Fruit fly (Drosophila melanogaster) whole organism, prepupa: Measurements from ENCODE around the gene Pif1B.
A peak's percentile ranks its signal among the peaks of the same experiment; 100 is the strongest.

Source experiments
- Blimp-1 ChIP-seq: fragments of 200-800 bp; sonication (Bioruptor generic); optimal IDR thresholded peaks from 3 replicates; lab custom pipeline; 2017; ENCODE audit warnings: missing biosample characterization, missing genetic modification characterization, mild to moderate bottlenecking, moderate library complexity, missing genetic modification reagents
- CG10631 ChIP-seq: fragments of 200-800 bp; sonication (Bioruptor generic); optimal IDR thresholded peaks from 2 replicates; lab custom pipeline; 2016; ENCODE audit warnings: missing biosample characterization, missing genetic modification characterization
- CG10669 ChIP-seq: fragments of 200-800 bp; sonication (Bioruptor generic); optimal IDR thresholded peaks from 3 replicates; lab custom pipeline; 2018; ENCODE audit warnings: missing biosample characterization, mild to moderate bottlenecking, missing genetic modification characterization, moderate library complexity
- CG11294 ChIP-seq: fragments of 200-800 bp; sonication (Bioruptor generic); IDR thresholded peaks from 2 replicates; pipeline ENCODE4 v1.3.6; 2022; ENCODE audit warnings: missing biosample characterization, missing genetic modification characterization
- CG11902 ChIP-seq: fragments of 200-800 bp; sonication (Bioruptor generic); optimal IDR thresholded peaks from 3 replicates; lab custom pipeline; 2016; ENCODE audit warnings: missing biosample characterization, missing genetic modification characterization
- CG15336 ChIP-seq: fragments of 200-800 bp; sonication (Bioruptor generic); IDR thresholded peaks from 2 replicates; pipeline ENCODE4 v1.3.6; 2022; ENCODE audit warnings: missing biosample characterization, missing genetic modification characterization
- CG16779 ChIP-seq: fragments of 200-800 bp; sonication (Bioruptor generic); optimal IDR thresholded peaks from 3 replicates; lab custom pipeline; 2017; ENCODE audit warnings: missing biosample characterization, mild to moderate bottlenecking, missing genetic modification characterization
- CG31627 ChIP-seq: fragments of 200-800 bp; sonication (Bioruptor generic); optimal IDR thresholded peaks from 3 replicates; lab custom pipeline; 2016; ENCODE audit warnings: missing biosample characterization, missing genetic modification characterization
- CG32006 ChIP-seq: fragments of 200-800 bp; sonication (Bioruptor generic); optimal IDR thresholded peaks from 3 replicates; lab custom pipeline; 2017; ENCODE audit warnings: missing biosample characterization, mild to moderate bottlenecking, missing genetic modification characterization
- CG34406 ChIP-seq: fragments of 200-800 bp; sonication (Bioruptor generic); optimal IDR thresholded peaks from 3 replicates; lab custom pipeline; 2016; ENCODE audit warnings: missing biosample characterization, missing genetic modification characterization
- CG4318 ChIP-seq: fragments of 200-800 bp; sonication (Bioruptor generic); optimal IDR thresholded peaks from 3 replicates; lab custom pipeline; 2017; ENCODE audit warnings: missing biosample characterization, mild to moderate bottlenecking, missing genetic modification characterization
- CG6276 ChIP-seq: fragments of 200-800 bp; sonication (Bioruptor generic); optimal IDR thresholded peaks from 2 replicates; lab custom pipeline; 2017; ENCODE audit warnings: missing biosample characterization, mild to moderate bottlenecking, missing genetic modification characterization
- CG6792 ChIP-seq: fragments of 200-800 bp; sonication (Bioruptor generic); optimal IDR thresholded peaks from 3 replicates; lab custom pipeline; 2016; ENCODE audit warnings: missing biosample characterization, missing genetic modification characterization
- CG6808 ChIP-seq: fragments of 200-800 bp; sonication (Bioruptor generic); optimal IDR thresholded peaks from 3 replicates; lab custom pipeline; 2017; ENCODE audit warnings: missing biosample characterization, missing genetic modification characterization, mild to moderate bottlenecking, moderate library complexity, missing genetic modification reagents
- CG6854 ChIP-seq: fragments of 200-800 bp; sonication (Bioruptor generic); optimal IDR thresholded peaks from 2 replicates; lab custom pipeline; 2017; ENCODE audit warnings: missing biosample characterization, mild to moderate bottlenecking, missing genetic modification characterization
- CG7368 ChIP-seq: fragments of 200-800 bp; sonication (Bioruptor generic); optimal IDR thresholded peaks from 3 replicates; lab custom pipeline; 2016; ENCODE audit warnings: missing biosample characterization, missing genetic modification characterization
- CG8119 ChIP-seq: fragments of 200-800 bp; sonication (Bioruptor generic); IDR thresholded peaks from 3 replicates; pipeline ENCODE4 v1.3.6; 2022; ENCODE audit warnings: missing biosample characterization, missing genetic modification characterization
- CG8319 ChIP-seq: fragments of 200-800 bp; sonication (Bioruptor generic); optimal IDR thresholded peaks from 3 replicates; lab custom pipeline; 2016; ENCODE audit warnings: missing biosample characterization, missing genetic modification characterization
- CG8632 ChIP-seq: fragments of 200-800 bp; sonication (Bioruptor generic); optimal IDR thresholded peaks from 3 replicates; lab custom pipeline; 2016; ENCODE audit warnings: missing biosample characterization, missing genetic modification characterization
- CG9139 ChIP-seq: fragments of 200-800 bp; sonication (Bioruptor generic); optimal IDR thresholded peaks from 3 replicates; lab custom pipeline; 2017; ENCODE audit warnings: missing biosample characterization, mild to moderate bottlenecking, missing genetic modification characterization
- Eip75B ChIP-seq: fragments of 200-800 bp; sonication (Bioruptor generic); optimal IDR thresholded peaks from 3 replicates; lab custom pipeline; 2016; ENCODE audit warnings: missing biosample characterization, missing genetic modification characterization
- Ets21C ChIP-seq: fragments of 200-800 bp; sonication (Bioruptor generic); optimal IDR thresholded peaks from 3 replicates; lab custom pipeline; 2016; ENCODE audit warnings: missing biosample characterization, missing genetic modification characterization
- Ets96B ChIP-seq: fragments of 200-800 bp; optimal IDR thresholded peaks from 2 replicates; lab custom pipeline; 2019; ENCODE audit warnings: missing biosample characterization, mild to moderate bottlenecking, missing genetic modification characterization, moderate library complexity
- Gug ChIP-seq: fragments of 200-800 bp; sonication (Bioruptor generic); IDR thresholded peaks from 2 replicates; pipeline ENCODE4 v1.3.6; 2022; ENCODE audit warnings: missing biosample characterization, missing genetic modification characterization
- Hr38 ChIP-seq: sonication (Bioruptor generic); optimal IDR thresholded peaks from 2 replicates; lab custom pipeline; 2016; ENCODE audit warnings: missing biosample characterization, missing genetic modification characterization
- Hr39 ChIP-seq: fragments of 200-800 bp; sonication (Bioruptor generic); optimal IDR thresholded peaks from 2 replicates; lab custom pipeline; 2016; ENCODE audit warnings: missing biosample characterization, missing genetic modification characterization
- Hr4 ChIP-seq: fragments of 200-800 bp; sonication (Bioruptor generic); optimal IDR thresholded peaks from 3 replicates; lab custom pipeline; 2016; ENCODE audit warnings: missing biosample characterization, missing genetic modification characterization
- Lpt ChIP-seq: fragments of 200-800 bp; sonication (Bioruptor generic); optimal IDR thresholded peaks from 3 replicates; lab custom pipeline; 2016; ENCODE audit warnings: missing biosample characterization, missing genetic modification characterization
- Met ChIP-seq: fragments of 200-800 bp; sonication (Bioruptor generic); optimal IDR thresholded peaks from 3 replicates; lab custom pipeline; 2016; ENCODE audit warnings: missing biosample characterization, missing genetic modification characterization
- OdsH ChIP-seq: fragments of 200-800 bp; sonication (Bioruptor generic); optimal IDR thresholded peaks from 3 replicates; lab custom pipeline; 2016; ENCODE audit warnings: missing biosample characterization, missing genetic modification characterization
- Smox ChIP-seq: fragments of 200-800 bp; sonication (Bioruptor generic); optimal IDR thresholded peaks from 3 replicates; lab custom pipeline; 2016; ENCODE audit warnings: missing biosample characterization, missing genetic modification characterization
- Sox14 ChIP-seq: fragments of 200-800 bp; sonication (Bioruptor generic); optimal IDR thresholded peaks from 3 replicates; lab custom pipeline; 2016; ENCODE audit warnings: missing biosample characterization, missing genetic modification characterization
- Sox15 ChIP-seq: fragments of 200-800 bp; sonication (Bioruptor generic); optimal IDR thresholded peaks from 3 replicates; lab custom pipeline; 2016; ENCODE audit warnings: missing biosample characterization, missing genetic modification characterization
- achi ChIP-seq: fragments of 200-800 bp; sonication (Bioruptor generic); optimal IDR thresholded peaks from 3 replicates; lab custom pipeline; 2016; ENCODE audit warnings: missing biosample characterization, missing genetic modification characterization
- cyc ChIP-seq: fragments of 200-800 bp; sonication (Bioruptor generic); optimal IDR thresholded peaks from 3 replicates; lab custom pipeline; 2016; ENCODE audit warnings: missing biosample characterization, missing genetic modification characterization
- dac ChIP-seq: fragments of 200-800 bp; sonication (Bioruptor generic); optimal IDR thresholded peaks from 2 replicates; lab custom pipeline; 2017; ENCODE audit warnings: missing biosample characterization, mild to moderate bottlenecking, missing genetic modification characterization
- eg ChIP-seq: fragments of 200-800 bp; sonication (Bioruptor generic); IDR thresholded peaks from 3 replicates; pipeline ENCODE4 v1.3.6; 2022; ENCODE audit warnings: missing biosample characterization, missing genetic modification characterization
- esn ChIP-seq: fragments of 200-800 bp; sonication (Bioruptor generic); optimal IDR thresholded peaks from 2 replicates; lab custom pipeline; 2016; ENCODE audit warnings: missing biosample characterization, mild to moderate bottlenecking, missing genetic modification characterization, moderate library complexity
- fd59A ChIP-seq: fragments of 200-800 bp; sonication (Bioruptor generic); optimal IDR thresholded peaks from 2 replicates; lab custom pipeline; 2017; ENCODE audit warnings: missing biosample characterization, mild to moderate bottlenecking, missing genetic modification characterization, missing genetic modification reagents
- fd85E ChIP-seq: fragments of 200-800 bp; sonication (Bioruptor generic); optimal IDR thresholded peaks from 3 replicates; lab custom pipeline; 2016; ENCODE audit warnings: missing biosample characterization, missing genetic modification characterization
- lz ChIP-seq: fragments of 200-800 bp; sonication (Bioruptor generic); optimal IDR thresholded peaks from 3 replicates; lab custom pipeline; 2016; ENCODE audit warnings: missing biosample characterization, missing genetic modification characterization
- net ChIP-seq: fragments of 200-800 bp; sonication (Bioruptor generic); optimal IDR thresholded peaks from 3 replicates; lab custom pipeline; 2016; ENCODE audit warnings: missing biosample characterization, missing genetic modification characterization
- pdm3 ChIP-seq: fragments of 200-800 bp; sonication (Bioruptor generic); optimal IDR thresholded peaks from 3 replicates; lab custom pipeline; 2016; ENCODE audit warnings: missing biosample characterization, missing genetic modification characterization
- salr ChIP-seq, 2 experiments: fragments of 200-800 bp; sonication (Bioruptor generic); optimal IDR thresholded peaks; 3 replicates each; lab custom pipeline; 2016 to 2018; ENCODE audit warnings: missing biosample characterization in 2 of 2, missing genetic modification characterization in 2 of 2, mild to moderate bottlenecking in 1 of 2
- ss ChIP-seq, 2 experiments: fragments of 200-800 bp; sonication (Bioruptor generic); optimal IDR thresholded peaks; 2 replicates in 1 of 2; 3 replicates in 1 of 2; lab custom pipeline; 2017 to 2018; ENCODE audit warnings: mild to moderate bottlenecking in 2 of 2, missing biosample characterization in 2 of 2, missing genetic modification characterization in 2 of 2, moderate library complexity in 1 of 2
- svp ChIP-seq: fragments of 200-800 bp; sonication (Bioruptor generic); peaks from one replicate; lab custom pipeline; 2016; ENCODE audit warnings: missing biosample characterization, missing genetic modification characterization
- topi ChIP-seq: fragments of 200-800 bp; sonication (Bioruptor generic); optimal IDR thresholded peaks from 3 replicates; lab custom pipeline; 2016; ENCODE audit warnings: missing biosample characterization, missing genetic modification characterization
- vri ChIP-seq: fragments of 200-800 bp; sonication (Bioruptor generic); optimal IDR thresholded peaks from 3 replicates; lab custom pipeline; 2016; ENCODE audit warnings: missing biosample characterization, mild to moderate bottlenecking, missing genetic modification characterization

The Pif1B gene

dm6 chr3R:8847096-8847639 lies 46.2 kb upstream of the Pif1B start (continued):
- TF ChIP-seq lz (peak; percentile 45), Sox15 (GFP tag; lab: Kevin White, UChicago) (peak; percentile 34), Hr4 (GFP tag; lab: Kevin White, UChicago) (peak; percentile 51), CG11294 (no peak), CG6808 (GFP tag; lab: Kevin White, UChicago) (peak; percentile 34), Met (GFP tag; lab: Kevin White, UChicago) (peak; percentile 54), CG10669 (GFP tag; lab: Kevin White, UChicago) (peak; percentile 59), vri (GFP tag; lab: Kevin White, UChicago) (no peak), dac (peak; percentile 11), pdm3 (GFP tag; lab: Kevin White, UChicago) (peak; percentile 66), CG6854 (GFP tag; lab: Kevin White, UChicago) (no peak), Gug (GFP tag; lab: Robert Waterston, UW) (no peak), fd59A (GFP tag; lab: Kevin White, UChicago) (peak; percentile 44), CG16779 (tag; lab: Kevin White, UChicago) (no peak), Ets21C (GFP tag; lab: Kevin White, UChicago) (peak; percentile 29), CG6276 (GFP tag; lab: Kevin White, UChicago) (peak; percentile 17), CG8319 (peak; percentile 35), net (GFP tag; lab: Kevin White, UChicago) (peak; percentile 10), Hr39 (GFP tag; lab: Kevin White, UChicago) (peak; percentile 52), CG9139 (GFP tag; lab: Kevin White, UChicago) (no peak), CG7368 (no peak), CG32006 (GFP tag; lab: Kevin White, UChicago) (peak; percentile 59), salr (GFP tag; optimal IDR thresholded peaks at IDR 0.05; lab: Kevin White, UChicago) (peak; percentile 13 to 21), cyc (GFP tag; lab: Kevin White, UChicago) (peak; percentile 36), CG8632 (GFP tag; lab: Kevin White, UChicago) (peak; percentile 50), Blimp-1 (no peak), Eip75B (GFP tag; lab: Kevin White, UChicago) (peak; percentile 70), svp (GFP tag; lab: Kevin White, UChicago) (peak; percentile 79), Sox14 (GFP tag; lab: Kevin White, UChicago) (peak; percentile 42), CG6792 (peak; percentile 61), Hr38 (GFP tag; lab: Kevin White, UChicago) (no peak), esn (GFP tag; lab: Kevin White, UChicago) (peak; percentile 55), Lpt (GFP tag; lab: Kevin White, UChicago) (no peak), Smox (GFP tag; lab: Kevin White, UChicago) (peak; percentile 32)

- no peak for TF ChIP-seq salr (GFP tag; optimal IDR thresholded peaks at IDR 0.05; lab: Kevin White, UChicago)
- peak; percentile 80 for TF ChIP-seq CG9139 (GFP tag; lab: Kevin White, UChicago)
- peak; percentile 62 for TF ChIP-seq CG15336 (GFP tag; lab: Robert Waterston, UW)
- TF ChIP-seq OdsH (GFP tag; lab: Kevin White, UChicago) = no peak
- TF ChIP-seq CG10631 (GFP tag; lab: Kevin White, UChicago) = no peak
- peak; percentile 0 for TF ChIP-seq Lpt (GFP tag; lab: Kevin White, UChicago)
- peak; percentile 53; the same call in 2 of the 3 replicates for TF ChIP-seq CG8119 (GFP tag; lab: Robert Waterston, UW)
- TF ChIP-seq CG11902 (GFP tag; lab: Kevin White, UChicago) = no peak
- TF ChIP-seq Hr39 (GFP tag; lab: Kevin White, UChicago) = no peak
- peak; percentile 43 for TF ChIP-seq CG6808 (GFP tag; lab: Kevin White, UChicago)
- no peak for TF ChIP-seq CG16779 (tag; lab: Kevin White, UChicago)
- no peak for TF ChIP-seq CG31627 (GFP tag; lab: Kevin White, UChicago)
- no peak for TF ChIP-seq Blimp-1
- no peak for TF ChIP-seq CG8319
- TF ChIP-seq net (GFP tag; lab: Kevin White, UChicago) = peak; percentile 52
- peak; percentile 55; the same call in 2 of the 3 replicates for TF ChIP-seq eg
- no peak for TF ChIP-seq fd85E (GFP tag; lab: Kevin White, UChicago)
- peak; percentile 0 for TF ChIP-seq Sox14 (GFP tag; lab: Kevin White, UChicago)
- TF ChIP-seq Smox (GFP tag; lab: Kevin White, UChicago) = no peak
- no peak for TF ChIP-seq CG11294
- no peak for TF ChIP-seq topi
- peak; percentile 14 for TF ChIP-seq CG34406
- TF ChIP-seq ss (GFP tag; optimal IDR thresholded peaks at IDR 0.05; lab: Kevin White, UChicago) = peak in 1 of 2 experiments; percentile 64
- TF ChIP-seq Met (GFP tag; lab: Kevin White, UChicago) = no peak
- no peak for TF ChIP-seq cyc (GFP tag; lab: Kevin White, UChicago)
- peak; percentile 11 for TF ChIP-seq achi (GFP tag; lab: Kevin White, UChicago)
- peak; percentile 19 for TF ChIP-seq Ets96B (tag; lab: Kevin White, UChicago)
- TF ChIP-seq Eip75B (GFP tag; lab: Kevin White, UChicago) = no peak
- no peak for TF ChIP-seq CG4318
- TF ChIP-seq CG8632 (GFP tag; lab: Kevin White, UChicago) = peak; percentile 19
Measured at dm6 chr3R:8846154-8846648, 45.2 kb upstream of the Pif1B start.
